Fruit fly (Drosophila melanogaster): ENCODE results near the gene CG11369.

Gene CG11369

DNA sequence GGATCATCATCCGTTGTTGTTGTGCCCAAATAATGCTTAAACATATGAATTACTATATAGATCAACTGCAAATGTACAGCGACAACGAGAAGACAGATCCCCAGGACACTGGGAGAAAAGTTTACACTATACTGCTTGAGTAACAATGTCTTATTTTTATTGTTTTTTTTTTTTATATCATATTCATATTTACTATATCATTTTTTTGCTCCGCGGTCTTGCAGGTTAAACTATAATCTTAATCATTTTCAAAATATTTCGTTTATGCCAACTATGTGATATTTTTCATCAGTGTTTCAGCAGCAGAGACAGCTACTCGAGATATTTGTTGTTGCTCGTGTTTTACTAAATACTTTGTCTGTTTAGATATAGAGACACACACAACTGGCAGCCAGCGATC lies 42.8 kb downstream of the CG11369 start (continued):
- TF ChIP-seq Gug (GFP tag; IDR thresholded peaks at IDR 0.05), result peak; percentile 26; the same call in 1 of the 4 replicates
- TF ChIP-seq ab (GFP tag; optimal IDR thresholded peaks at IDR 0.05), result no peak
- TF ChIP-seq Eip74EF (GFP tag; optimal IDR thresholded peaks at IDR 0.05), result peak in 1 of 2 experiments; percentile 41
- no peak for TF ChIP-seq CG10565 (GFP tag; optimal IDR thresholded peaks at IDR 0.05)
- peak; percentile 29 for TF ChIP-seq NfI (GFP tag; optimal IDR thresholded peaks at IDR 0.05)
- TF ChIP-seq CG4328 (GFP tag; optimal IDR thresholded peaks at IDR 0.05), result no peak
- no peak for TF ChIP-seq toy (GFP tag; IDR thresholded peaks at IDR 0.05)
- peak; percentile 74 for TF ChIP-seq CoRest (tag; optimal IDR thresholded peaks at IDR 0.05)
- TF ChIP-seq Opbp (GFP tag; IDR thresholded peaks at IDR 0.05; ENCODE audit: partially characterized antibody), result no peak
- no peak for TF ChIP-seq fd102C (GFP tag; optimal IDR thresholded peaks at IDR 0.05)
- no peak for TF ChIP-seq Adf1 (GFP tag; IDR thresholded peaks at IDR 0.05)
- no peak for TF ChIP-seq CHES-1-like (GFP tag; optimal IDR thresholded peaks at IDR 0.05)
- no peak for TF ChIP-seq CG5953 (GFP tag; IDR thresholded peaks at IDR 0.05)
- TF ChIP-seq pfk (GFP tag; optimal IDR thresholded peaks at IDR 0.05), result no peak
- TF ChIP-seq E2f1 (GFP tag; IDR thresholded peaks at IDR 0.05), result 0 out of 2 replicates have a peak, but pooled peaks have one; percentile 65
- TF ChIP-seq Kr (GFP tag; optimal IDR thresholded peaks at IDR 0.05), result no peak
- no peak for TF ChIP-seq Bteb2 (GFP tag; optimal IDR thresholded peaks at IDR 0.05)
- peak; percentile 30 for TF ChIP-seq CG18599 (GFP tag; optimal IDR thresholded peaks at IDR 0.05)
- no peak for TF ChIP-seq eve (GFP tag; optimal IDR thresholded peaks at IDR 0.05)
- no peak for TF ChIP-seq C15 (GFP tag; IDR thresholded peaks at IDR 0.05)
- TF ChIP-seq grau (tag; optimal IDR thresholded peaks at IDR 0.05), result peak; percentile 46
- TF ChIP-seq gem (tag; optimal IDR thresholded peaks at IDR 0.05), result peak; percentile 83
- TF ChIP-seq Dll (GFP tag; IDR thresholded peaks at IDR 0.05; ENCODE audit: partially characterized antibody), result no peak
- peak; percentile 4 for TF ChIP-seq odd (GFP tag; optimal IDR thresholded peaks at IDR 0.05)
- TF ChIP-seq ATbp (GFP tag; optimal IDR thresholded peaks at IDR 0.05), result peak; percentile 49
- TF ChIP-seq CG31441 (GFP tag; IDR thresholded peaks at IDR 0.05), result peak; percentile 76
- 0 out of 2 replicates have a peak, but pooled peaks have one; percentile 49 for TF ChIP-seq ranshi (GFP tag; IDR thresholded peaks at IDR 0.05)
- no peak for TF ChIP-seq nom (GFP tag; optimal IDR thresholded peaks at IDR 0.05)
- TF ChIP-seq BtbVII (GFP tag; optimal IDR thresholded peaks at IDR 0.05), result no peak
- peak; percentile 35 for TF ChIP-seq CG10209 (GFP tag; optimal IDR thresholded peaks at IDR 0.05)
- TF ChIP-seq CG6254 (GFP tag; optimal IDR thresholded peaks at IDR 0.05), result peak; percentile 48
- TF ChIP-seq usp (GFP tag; optimal IDR thresholded peaks at IDR 0.05), result no peak
- TF ChIP-seq cad (GFP tag; optimal IDR thresholded peaks at IDR 0.05), result no peak
- TF ChIP-seq HmgD (GFP tag; optimal IDR thresholded peaks at IDR 0.05), result no peak
- no peak for TF ChIP-seq pb (GFP tag; optimal IDR thresholded peaks at IDR 0.05)
- no peak for TF ChIP-seq repo (GFP tag; optimal IDR thresholded peaks at IDR 0.05)
- no peak; the same call in 1 of the 2 replicates for TF ChIP-seq CG4404 (GFP tag; IDR thresholded peaks at IDR 0.05)
- TF ChIP-seq Sin3A (optimal IDR thresholded peaks at IDR 0.05), result no peak
- no peak for TF ChIP-seq lilli (GFP tag; optimal IDR thresholded peaks at IDR 0.05)
- TF ChIP-seq CG11695 (GFP tag; IDR thresholded peaks at IDR 0.05), result 0 out of 3 replicates have a peak, but pooled peaks have one; percentile 46
- no peak for TF ChIP-seq br (optimal IDR thresholded peaks at IDR 0.05)
- TF ChIP-seq HLH54F (GFP tag; optimal IDR thresholded peaks at IDR 0.05), result no peak
- no peak for TF ChIP-seq fu2 (GFP tag; optimal IDR thresholded peaks at IDR 0.05)
- no peak for TF ChIP-seq CG4282 (GFP tag; optimal IDR thresholded peaks at IDR 0.05)
- TF ChIP-seq CG2678 (tag; optimal IDR thresholded peaks at IDR 0.05), result peak; percentile 70
- TF ChIP-seq CTCF (GFP tag; optimal IDR thresholded peaks at IDR 0.05), result no peak
- no peak; the same call in 1 of the 2 replicates for TF ChIP-seq Drgx (GFP tag; IDR thresholded peaks at IDR 0.05)
- no peak for TF ChIP-seq twi (tag; optimal IDR thresholded peaks at IDR 0.05)
- TF ChIP-seq HLHmδ (GFP tag; optimal IDR thresholded peaks at IDR 0.05), result no peak
- TF ChIP-seq ssp (GFP tag; IDR thresholded peaks at IDR 0.05), result no peak
- no peak for TF ChIP-seq sqz (GFP tag; optimal IDR thresholded peaks at IDR 0.05)
- no peak for TF ChIP-seq CG8765 (GFP tag; IDR thresholded peaks at IDR 0.05)
- TF ChIP-seq CG8388 (GFP tag; optimal IDR thresholded peaks at IDR 0.05), result peak; percentile 58
